Fruit fly (Drosophila melanogaster): ENCODE data around the gene CG10561.
A peak's percentile ranks its signal among the peaks of the same experiment; 100 is the strongest.

Gene CG10561

dm6 chr2L:19142176-19142870 lies 28.1 kb downstream of the CG10561 start (continued):
- TF ChIP-seq inv (GFP tag; IDR thresholded peaks at IDR 0.05; ENCODE audit: partially characterized antibody) (no peak), pros (GFP tag; optimal IDR thresholded peaks at IDR 0.05) (no peak), H15 (GFP tag; IDR thresholded peaks at IDR 0.05) (no peak), chif (GFP tag; optimal IDR thresholded peaks at IDR 0.05) (no peak), chm (GFP tag; IDR thresholded peaks at IDR 0.05) (no peak), mam (GFP tag; optimal IDR thresholded peaks at IDR 0.05) (no peak), tx (GFP tag; optimal IDR thresholded peaks at IDR 0.05) (no peak), CG4282 (GFP tag; optimal IDR thresholded peaks at IDR 0.05) (no peak), Blimp-1 (GFP tag; optimal IDR thresholded peaks at IDR 0.05) (peak; percentile 37), CG6689 (GFP tag; IDR thresholded peaks at IDR 0.05) (no peak), lov (optimal IDR thresholded peaks at IDR 0.05) (no peak), lov (GFP tag; IDR thresholded peaks at IDR 0.05) (no peak), CG14441 (GFP tag; IDR thresholded peaks at IDR 0.05) (no peak), mirr (GFP tag; optimal IDR thresholded peaks at IDR 0.05) (no peak), CG3995 (GFP tag; optimal IDR thresholded peaks at IDR 0.05) (no peak), CG10543 (GFP tag; optimal IDR thresholded peaks at IDR 0.05) (no peak), CG18764 (GFP tag; optimal IDR thresholded peaks at IDR 0.05) (no peak), CG11695 (GFP tag; IDR thresholded peaks at IDR 0.05) (peak; percentile 47; the same call in 1 of the 3 replicates), lmd (GFP tag; IDR thresholded peaks at IDR 0.05) (no peak), CG8089 (GFP tag; optimal IDR thresholded peaks at IDR 0.05) (no peak), Dbx (GFP tag; IDR thresholded peaks at IDR 0.05) (no peak), ind (GFP tag; optimal IDR thresholded peaks at IDR 0.05) (no peak), al (GFP tag; IDR thresholded peaks at IDR 0.05) (no peak), Tbp (GFP tag; optimal IDR thresholded peaks at IDR 0.05) (no peak), Atf-2 (GFP tag; optimal IDR thresholded peaks at IDR 0.05) (no peak), Spps (tag; optimal IDR thresholded peaks at IDR 0.05) (peak; percentile 4), CG4424 (GFP tag; optimal IDR thresholded peaks at IDR 0.05) (no peak), Deaf1 (tag; optimal IDR thresholded peaks at IDR 0.05) (no peak), CG13424 (tag; optimal IDR thresholded peaks at IDR 0.05) (no peak), CG10565 (GFP tag; optimal IDR thresholded peaks at IDR 0.05) (no peak), CG4328 (GFP tag; optimal IDR thresholded peaks at IDR 0.05) (no peak), CG11504 (tag; optimal IDR thresholded peaks at IDR 0.05) (no peak), CG10209 (GFP tag; optimal IDR thresholded peaks at IDR 0.05) (no peak), CG42726 (GFP tag; IDR thresholded peaks at IDR 0.05; ENCODE audit: partially characterized antibody) (no peak), ab (GFP tag; optimal IDR thresholded peaks at IDR 0.05) (no peak), Drgx (GFP tag; IDR thresholded peaks at IDR 0.05) (peak; percentile 40), CG15269 (tag; optimal IDR thresholded peaks at IDR 0.05) (peak; percentile 24), CG4404 (GFP tag; IDR thresholded peaks at IDR 0.05) (no peak), Dfd (GFP tag; optimal IDR thresholded peaks at IDR 0.05) (no peak), sens-2 (GFP tag; IDR thresholded peaks at IDR 0.05) (no peak), CG2712 (tag; optimal IDR thresholded peaks at IDR 0.05) (peak; percentile 21), CG12071 (GFP tag; optimal IDR thresholded peaks at IDR 0.05) (no peak), CG17829 (tag; optimal IDR thresholded peaks at IDR 0.05) (no peak), CG32772 (GFP tag; IDR thresholded peaks at IDR 0.05) (no peak), Doc2 (GFP tag; IDR thresholded peaks at IDR 0.05) (no peak), Bgb (GFP tag; IDR thresholded peaks at IDR 0.05; ENCODE audit: partially characterized antibody) (no peak), repo (GFP tag; optimal IDR thresholded peaks at IDR 0.05) (no peak), CG17568 (GFP tag; optimal IDR thresholded peaks at IDR 0.05) (no peak), Ets97D (GFP tag; optimal IDR thresholded peaks at IDR 0.05) (no peak), cato (GFP tag; optimal IDR thresholded peaks at IDR 0.05; ENCODE audit: borderline replicate concordance) (no peak), ase (GFP tag; IDR thresholded peaks at IDR 0.05) (no peak)

Data from whole organism, embryonic.